Worm (Caenorhabditis elegans): Measurements from ENCODE around the gene K06H6.1.

- no peak for TF ChIP-seq him-1 (tag; optimal IDR thresholded peaks at IDR 0.05)
- no peak for TF ChIP-seq W03F9.2 (tag; optimal IDR thresholded peaks at IDR 0.05)
- TF ChIP-seq dao-5 (tag; optimal IDR thresholded peaks at IDR 0.05): no peak
Measured at ce11 chrV:587818-588217, at the start of gene K06H6.1.
